Worm (Caenorhabditis elegans) whole organism, L2 larva: ENCODE results near the gene saeg-1.

Source experiments
- ama-1 ChIP-seq: fragments of 150-350 bp; optimal IDR thresholded peaks from 2 replicates; lab custom pipeline; 2018; ENCODE audit warnings: inconsistent platforms
- ceh-82 ChIP-seq: fragments of 150-350 bp; optimal IDR thresholded peaks from 2 replicates; lab custom pipeline; 2014; ENCODE audit warnings: missing biosample characterization, missing genetic modification characterization
- nhr-237 ChIP-seq: fragments of 150-350 bp; optimal IDR thresholded peaks from 2 replicates; lab custom pipeline; 2014; ENCODE audit warnings: missing biosample characterization, missing genetic modification characterization

DNA sequence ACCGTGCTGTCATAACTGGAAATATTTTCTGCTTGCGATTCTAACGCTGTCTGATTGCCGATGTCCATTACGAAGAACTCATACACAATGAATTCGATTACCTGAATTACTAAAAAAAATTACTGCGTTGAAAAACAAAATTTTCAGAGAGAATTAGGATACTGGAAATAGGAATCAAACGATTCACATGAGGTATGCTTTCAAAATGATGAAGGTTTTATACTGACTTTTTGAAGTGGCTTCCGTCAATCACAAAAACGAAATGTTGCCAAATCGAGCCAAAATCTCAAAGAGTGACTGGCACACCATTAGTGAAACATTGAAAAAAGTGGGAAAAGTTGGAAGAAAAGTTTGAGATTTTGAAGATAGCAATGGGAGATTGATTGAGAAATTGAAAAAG is 43.6 kb upstream of the saeg-1 start, which contains the start of gene zzz-1:
- TF ChIP-seq ama-1 (lab: Kevin White, UChicago), result no peak
- no peak for TF ChIP-seq nhr-237 (tag; lab: Kevin White, UChicago)
- no peak for TF ChIP-seq ceh-82 (tag; lab: Kevin White, UChicago)
